Worm (Caenorhabditis elegans) whole organism, young adult: ENCODE data around the gene unc-76.
"Not testable (repeated sequence)": the region's sequence is repeated elsewhere in the genome, so short reads cannot be mapped to it uniquely, and the experiment has no call there.

Experiments
- F57A8.1 ChIP-seq: fragments of 200-800 bp; sonication (Bioruptor generic); optimal IDR thresholded peaks from 2 replicates; lab custom pipeline; 2018; ENCODE audit warnings: mild to moderate bottlenecking, missing genetic modification characterization, moderate library complexity, missing compliant biosample characterization
- akir-1 ChIP-seq: fragments of 200-800 bp; sonication (Bioruptor generic); optimal IDR thresholded peaks from 2 replicates; lab custom pipeline; 2018; ENCODE audit warnings: mild to moderate bottlenecking, missing genetic modification characterization, moderate library complexity, missing compliant biosample characterization
- ama-1 ChIP-seq, 3 experiments: fragments of 150-350 bp in 1 of 3; sonication (generic microtip) in 2 of 3; optimal IDR thresholded peaks; 2 replicates each; lab custom pipeline; 2014 to 2018; ENCODE audit warnings: missing biosample characterization in 2 of 3, missing genetic modification characterization in 2 of 3, missing genetic modification reagents in 2 of 3
- athp-1 ChIP-seq: sonication (generic microtip); optimal IDR thresholded peaks from 2 replicates; lab custom pipeline; 2017; ENCODE audit warnings: mild to moderate bottlenecking, missing genetic modification characterization, missing compliant biosample characterization
- ceh-79 ChIP-seq: sonication (generic microtip); optimal IDR thresholded peaks from 2 replicates; lab custom pipeline; 2017; ENCODE audit warnings: mild to moderate bottlenecking, missing genetic modification characterization, missing compliant biosample characterization
- pha-4 ChIP-seq: fragments of 150-350 bp; sonication (generic microtip); optimal IDR thresholded peaks from 2 replicates; lab custom pipeline; 2014; ENCODE audit warnings: missing biosample characterization, missing genetic modification reagents, missing genetic modification characterization
- sea-2 ChIP-seq: fragments of 200-800 bp; sonication (Bioruptor generic); IDR thresholded peaks from 2 replicates; pipeline ENCODE4 v1.3.6; 2022; ENCODE audit warnings: missing genetic modification characterization, missing compliant biosample characterization
- snpc-4 ChIP-seq, 5 experiments: fragments of 150-350 bp in 1 of 5; sonication (generic microtip) in 4 of 5; optimal IDR thresholded peaks; 2 replicates each; lab custom pipeline; 2014 to 2018; ENCODE audit warnings: missing genetic modification characterization in 5 of 5, missing biosample characterization in 3 of 5, antibody characterized with exemption in 2 of 5, mild to moderate bottlenecking in 2 of 5, missing compliant biosample characterization in 2 of 5, missing genotype in 2 of 5, moderate library complexity in 2 of 5, missing genetic modification reagents in 1 of 5
- sptf-2 ChIP-seq: fragments of 200-800 bp; sonication (Bioruptor generic); optimal IDR thresholded peaks from 2 replicates; lab custom pipeline; 2018; ENCODE audit warnings: mild to moderate bottlenecking, missing genetic modification characterization, missing compliant biosample characterization

DNA sequence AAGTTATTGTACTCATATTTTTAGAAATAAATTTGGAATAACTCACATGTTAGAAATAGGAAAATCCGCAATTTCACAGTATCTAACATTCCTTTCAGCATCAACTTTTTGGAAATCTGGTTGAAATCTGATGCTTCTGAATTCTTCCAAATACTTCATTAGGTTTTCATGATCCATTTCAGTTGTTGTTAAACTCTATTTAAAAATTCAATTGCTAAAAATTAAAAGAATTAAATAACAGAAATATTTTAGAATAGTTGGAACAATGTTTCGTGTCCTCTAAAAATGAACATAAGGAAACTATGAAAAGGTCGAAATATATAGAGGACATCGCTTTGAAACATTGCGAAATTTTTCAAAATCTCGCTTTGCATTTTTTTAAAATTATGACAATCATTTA is 40.2 kb upstream of the unc-76 start, which contains the start of gene cng-1:
- not testable (repeated sequence) for TF ChIP-seq athp-1; akir-1 (GFP tag; lab: Kevin White, UChicago); F57A8.1 (GFP tag; lab: Kevin White, UChicago); pha-4 (tag; lab: Kevin White, UChicago); ama-1 (optimal IDR thresholded peaks at IDR 0.05; lab: Kevin White, UChicago); ama-1 (GFP tag; optimal IDR thresholded peaks at IDR 0.05; lab: Kevin White, UChicago); ceh-79 (tag; lab: Kevin White, UChicago); sptf-2 (GFP tag; lab: Kevin White, UChicago); sea-2 (GFP tag; lab: Robert Waterston, UW); snpc-4 (GFP tag; optimal IDR thresholded peaks at IDR 0.05; lab: Kevin White, UChicago); snpc-4 (tag; optimal IDR thresholded peaks at IDR 0.05; lab: Kevin White, UChicago)
